Fruit fly (Drosophila melanogaster) whole organism, pupa: ENCODE data around the gene CG9967.

Experiments
- CG10348 ChIP-seq: fragments of 200-800 bp; sonication (Bioruptor generic); IDR thresholded peaks from 2 replicates; pipeline ENCODE4 v1.3.6; 2022; ENCODE audit warnings: missing biosample characterization, missing genetic modification characterization
- CG12605 ChIP-seq: fragments of 200-800 bp; sonication (Bioruptor generic); IDR thresholded peaks from 2 replicates; pipeline ENCODE4 v1.3.6; 2022; ENCODE audit warnings: missing biosample characterization, missing genetic modification characterization
- CG13204 ChIP-seq: fragments of 200-800 bp; sonication (Bioruptor generic); optimal IDR thresholded peaks from 2 replicates; lab custom pipeline; 2018; ENCODE audit warnings: missing biosample characterization, mild to moderate bottlenecking, missing genetic modification characterization, moderate library complexity
- CG14655 ChIP-seq: fragments of 200-800 bp; sonication (Bioruptor generic); optimal IDR thresholded peaks from 3 replicates; lab custom pipeline; 2017; ENCODE audit warnings: mild to moderate bottlenecking, missing biosample characterization, missing genetic modification reagents, missing genetic modification characterization
- CG15710 ChIP-seq: fragments of 200-800 bp; sonication (Bioruptor generic); optimal IDR thresholded peaks from 2 replicates; lab custom pipeline; 2018; ENCODE audit warnings: missing biosample characterization, mild to moderate bottlenecking, missing genetic modification characterization, moderate library complexity
- CG17806 ChIP-seq: fragments of 200-800 bp; sonication (Bioruptor generic); optimal IDR thresholded peaks from 2 replicates; lab custom pipeline; 2018; ENCODE audit warnings: missing biosample characterization, mild to moderate bottlenecking, missing genetic modification characterization, moderate library complexity
- CG32121 ChIP-seq: fragments of 200-800 bp; sonication (Bioruptor generic); IDR thresholded peaks from 2 replicates; pipeline ENCODE4 v1.3.6; 2022; ENCODE audit warnings: missing biosample characterization, missing genetic modification characterization
- CG34367 ChIP-seq: fragments of 200-800 bp; sonication (Bioruptor generic); optimal IDR thresholded peaks from 2 replicates; lab custom pipeline; 2018; ENCODE audit warnings: missing biosample characterization, mild to moderate bottlenecking, missing genetic modification characterization
- CG4496 ChIP-seq: fragments of 200-800 bp; sonication (Bioruptor generic); IDR thresholded peaks from 3 replicates; pipeline ENCODE4 v1.3.6; 2022; ENCODE audit warnings: missing biosample characterization, missing genetic modification characterization
- CG8159 ChIP-seq: fragments of 200-800 bp; sonication (Bioruptor generic); optimal IDR thresholded peaks from 3 replicates; lab custom pipeline; 2018; ENCODE audit warnings: missing biosample characterization, mild to moderate bottlenecking, missing genetic modification characterization, moderate library complexity
- CG8301 ChIP-seq: fragments of 200-800 bp; sonication (Bioruptor generic); optimal IDR thresholded peaks from 2 replicates; lab custom pipeline; 2018; ENCODE audit warnings: missing biosample characterization, mild to moderate bottlenecking, missing genetic modification characterization
- CG9948 ChIP-seq: fragments of 200-800 bp; sonication (Bioruptor generic); optimal IDR thresholded peaks from 2 replicates; lab custom pipeline; 2018; ENCODE audit warnings: missing biosample characterization, mild to moderate bottlenecking, missing genetic modification characterization, moderate library complexity
- D1 ChIP-seq: fragments of 200-800 bp; sonication (Bioruptor generic); optimal IDR thresholded peaks from 2 replicates; lab custom pipeline; 2018; ENCODE audit warnings: missing biosample characterization, mild to moderate bottlenecking, missing genetic modification characterization, moderate library complexity
- EcR ChIP-seq: fragments of 200-800 bp; sonication (Bioruptor generic); optimal IDR thresholded peaks from 3 replicates; lab custom pipeline; 2019; ENCODE audit warnings: missing biosample characterization, missing genetic modification characterization, mild to moderate bottlenecking, moderate library complexity, missing genetic modification reagents
- Ets98B ChIP-seq: fragments of 200-800 bp; sonication (Bioruptor generic); IDR thresholded peaks from 2 replicates; pipeline ENCODE4 v1.3.6; 2022; ENCODE audit warnings: missing biosample characterization, missing genetic modification characterization
- Pif1A ChIP-seq: fragments of 200-800 bp; sonication (Bioruptor generic); optimal IDR thresholded peaks from 3 replicates; lab custom pipeline; 2016; ENCODE audit warnings: missing biosample characterization, missing genetic modification characterization
- Pif1B ChIP-seq: fragments of 200-800 bp; sonication (Bioruptor generic); optimal IDR thresholded peaks from 3 replicates; lab custom pipeline; 2016; ENCODE audit warnings: missing biosample characterization, missing genetic modification characterization
- Snoo ChIP-seq: fragments of 200-800 bp; sonication (Bioruptor generic); optimal IDR thresholded peaks from 3 replicates; lab custom pipeline; 2017; ENCODE audit warnings: missing biosample characterization, mild to moderate bottlenecking, missing genetic modification characterization, inconsistent platforms
- fd96Ca ChIP-seq: fragments of 200-800 bp; sonication (Bioruptor generic); IDR thresholded peaks from 3 replicates; pipeline ENCODE4 v1.3.6; 2022; ENCODE audit warnings: missing biosample characterization, missing genetic modification characterization
- gl ChIP-seq: fragments of 200-800 bp; sonication (Bioruptor generic); optimal IDR thresholded peaks from 2 replicates; lab custom pipeline; 2018; ENCODE audit warnings: missing biosample characterization, mild to moderate bottlenecking, missing genetic modification characterization
- rn ChIP-seq: fragments of 200-800 bp; sonication (Bioruptor generic); IDR thresholded peaks from 2 replicates; pipeline ENCODE4 v1.3.6; 2022; ENCODE audit warnings: missing biosample characterization, missing genetic modification characterization

CG9967 gene

DNA sequence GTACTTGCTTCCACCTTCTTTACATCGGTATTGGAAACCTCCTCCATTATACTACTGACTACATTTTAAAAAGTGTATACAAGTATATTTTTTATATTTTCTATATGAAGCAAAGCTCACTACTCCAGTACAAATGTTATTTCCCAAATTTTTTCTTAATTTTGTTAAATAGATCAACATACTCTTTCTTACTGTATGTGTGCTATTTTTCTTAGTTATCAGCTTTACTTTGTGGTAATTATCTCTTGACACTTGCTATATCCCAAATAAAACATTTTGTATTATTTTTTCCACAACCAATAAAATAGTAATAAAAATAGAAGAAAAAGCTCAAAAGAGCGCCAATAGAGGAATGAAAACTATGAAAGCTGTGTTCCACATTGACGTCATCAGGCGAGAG lies 33.4 kb upstream of the CG9967 start, which contains the start of gene CG43750:
CG43750 (minus strand) TSS at position 101 of the 400 bp plus-strand sequence.
- TF ChIP-seq CG32121 (GFP tag; lab: Robert Waterston, UW) (no peak), CG8301 (tag; lab: Kevin White, UChicago) (no peak), fd96Ca (GFP tag; lab: Robert Waterston, UW) (no peak), EcR (GFP tag; lab: Kevin White, UChicago) (no peak), gl (tag; lab: Kevin White, UChicago) (no peak), CG12605 (GFP tag; lab: Robert Waterston, UW) (no peak), CG34367 (tag; lab: Kevin White, UChicago) (no peak), CG9948 (tag; lab: Kevin White, UChicago) (no peak), CG10348 (GFP tag; lab: Robert Waterston, UW) (no peak), CG4496 (GFP tag; lab: Robert Waterston, UW) (no peak), Pif1B (GFP tag; lab: Kevin White, UChicago) (no peak), CG8159 (tag; lab: Kevin White, UChicago) (no peak), D1 (tag; lab: Kevin White, UChicago) (no peak), CG17806 (tag; lab: Kevin White, UChicago) (no peak), CG13204 (GFP tag; lab: Kevin White, UChicago) (no peak), Pif1A (GFP tag; lab: Kevin White, UChicago) (no peak), Snoo (tag; lab: Kevin White, UChicago) (no peak)

DNA sequence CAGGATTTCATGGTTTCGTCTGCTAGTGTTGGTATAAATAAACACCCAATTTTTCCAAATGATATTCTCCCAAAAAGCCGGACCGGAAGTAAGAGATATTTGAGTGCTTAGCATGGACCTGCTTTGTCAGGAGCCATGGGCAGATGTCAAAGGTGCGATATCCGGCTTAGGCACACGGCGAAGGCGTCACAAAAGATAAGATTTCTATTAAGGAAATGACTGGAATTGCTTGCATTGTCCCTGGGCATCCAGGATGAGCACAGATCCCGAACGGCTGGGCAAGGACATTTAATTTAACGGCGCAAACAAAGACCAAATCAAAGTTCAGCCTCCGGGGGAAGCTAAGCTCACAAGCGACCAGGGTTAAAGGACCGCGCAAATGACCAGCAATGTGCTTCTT lies 28.5 kb upstream of the CG9967 start, which contains the start of gene CG3557:
CG3557 (minus strand) TSS at position 101 of the 400 bp plus-strand sequence.
- TF ChIP-seq CG34367 (tag; lab: Kevin White, UChicago) (no peak), CG32121 (GFP tag; lab: Robert Waterston, UW) (no peak), D1 (tag; lab: Kevin White, UChicago) (no peak), CG17806 (tag; lab: Kevin White, UChicago) (no peak), EcR (GFP tag; lab: Kevin White, UChicago) (no peak), Pif1A (GFP tag; lab: Kevin White, UChicago) (no peak), Ets98B (no peak), fd96Ca (GFP tag; lab: Robert Waterston, UW) (no peak), CG14655 (GFP tag; lab: Kevin White, UChicago) (no peak), CG4496 (GFP tag; lab: Robert Waterston, UW) (no peak), CG15710 (tag; lab: Kevin White, UChicago) (no peak), CG8301 (tag; lab: Kevin White, UChicago) (no peak), CG9948 (tag; lab: Kevin White, UChicago) (no peak), Snoo (tag; lab: Kevin White, UChicago) (no peak), CG10348 (GFP tag; lab: Robert Waterston, UW) (no peak), CG8159 (tag; lab: Kevin White, UChicago) (no peak), gl (tag; lab: Kevin White, UChicago) (no peak), CG12605 (GFP tag; lab: Robert Waterston, UW) (no peak), Pif1B (GFP tag; lab: Kevin White, UChicago) (no peak), rn (no peak)
- TF ChIP-seq, all 21 proteins: peak for 0

DNA sequence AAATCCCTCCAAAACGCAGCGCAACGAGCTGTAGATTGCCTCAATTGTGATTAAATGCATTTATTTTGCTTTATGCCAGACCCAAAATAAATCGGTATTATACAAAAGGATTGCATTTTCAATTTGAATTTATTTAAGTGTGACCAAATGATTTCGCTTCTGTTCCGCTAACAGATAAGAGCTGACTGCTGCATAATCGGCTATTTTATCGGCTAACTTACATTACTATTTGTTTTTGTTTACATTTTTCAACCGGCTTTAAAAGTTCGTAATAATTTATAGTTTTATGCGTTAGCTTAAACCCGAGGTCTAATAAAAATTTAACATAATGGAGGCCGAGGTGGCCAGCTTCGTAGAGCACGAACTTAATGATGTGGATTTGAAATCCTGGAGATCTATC lies 25.8 kb upstream of the CG9967 start, which contains the start of gene PIG-Wa:
PIG-Wa (plus strand) TSS at position 232 of the 400 bp plus-strand sequence.
- no peak for TF ChIP-seq CG8159 (tag; lab: Kevin White, UChicago)
- no peak for TF ChIP-seq CG17806 (tag; lab: Kevin White, UChicago)
- no peak for TF ChIP-seq CG34367 (tag; lab: Kevin White, UChicago)

DNA sequence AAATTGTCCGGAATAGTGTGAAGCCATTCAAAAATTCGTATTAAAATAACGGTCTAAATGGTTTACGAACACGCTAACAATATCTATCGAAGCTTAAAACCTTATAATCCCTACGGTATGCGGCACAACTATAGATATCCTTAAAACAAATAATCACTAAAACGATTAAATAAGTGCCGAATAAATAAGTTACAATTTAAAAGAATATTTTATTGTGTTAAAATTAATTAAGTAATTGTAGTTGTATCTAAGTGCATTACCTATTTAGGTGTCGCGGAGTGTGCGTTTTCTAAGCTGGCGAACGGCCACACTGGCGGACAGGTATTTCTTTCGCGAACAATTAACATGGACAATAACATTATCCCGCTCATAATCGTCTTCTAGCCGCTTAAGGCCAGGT lies 23.6 kb upstream of the CG9967 start, which contains the start of gene Eogt:
Eogt (plus strand) TSS at position 293 of the 400 bp plus-strand sequence.
- TF ChIP-seq CG34367 (tag; lab: Kevin White, UChicago): peak; percentile 98
- peak; percentile 98 for TF ChIP-seq CG15710 (tag; lab: Kevin White, UChicago)
- TF ChIP-seq D1 (tag; lab: Kevin White, UChicago): peak; percentile 71
- peak; percentile 93 for TF ChIP-seq fd96Ca (GFP tag; lab: Robert Waterston, UW)
- no peak for TF ChIP-seq EcR (GFP tag; lab: Kevin White, UChicago)
- peak; percentile 99 for TF ChIP-seq CG4496 (GFP tag; lab: Robert Waterston, UW)
- TF ChIP-seq CG17806 (tag; lab: Kevin White, UChicago): peak; percentile 94
- peak; percentile 93 for TF ChIP-seq CG8301 (tag; lab: Kevin White, UChicago)
- TF ChIP-seq gl (tag; lab: Kevin White, UChicago): peak; percentile 89
- peak; percentile 96 for TF ChIP-seq CG32121 (GFP tag; lab: Robert Waterston, UW)
- TF ChIP-seq Ets98B: peak; percentile 96
- TF ChIP-seq CG9948 (tag; lab: Kevin White, UChicago): peak; percentile 94
- TF ChIP-seq Pif1A (GFP tag; lab: Kevin White, UChicago): peak; percentile 86
- TF ChIP-seq CG8159 (tag; lab: Kevin White, UChicago): peak; percentile 96
- TF ChIP-seq rn: peak; percentile 96
- TF ChIP-seq Snoo (tag; lab: Kevin White, UChicago): peak; percentile 96
- TF ChIP-seq CG12605 (GFP tag; lab: Robert Waterston, UW): peak; percentile 98
- TF ChIP-seq CG13204 (GFP tag; lab: Kevin White, UChicago): no peak
- TF ChIP-seq CG10348 (GFP tag; lab: Robert Waterston, UW): peak; percentile 93
- TF ChIP-seq CG14655 (GFP tag; lab: Kevin White, UChicago): peak; percentile 94
- TF ChIP-seq Pif1B (GFP tag; lab: Kevin White, UChicago): no peak

DNA sequence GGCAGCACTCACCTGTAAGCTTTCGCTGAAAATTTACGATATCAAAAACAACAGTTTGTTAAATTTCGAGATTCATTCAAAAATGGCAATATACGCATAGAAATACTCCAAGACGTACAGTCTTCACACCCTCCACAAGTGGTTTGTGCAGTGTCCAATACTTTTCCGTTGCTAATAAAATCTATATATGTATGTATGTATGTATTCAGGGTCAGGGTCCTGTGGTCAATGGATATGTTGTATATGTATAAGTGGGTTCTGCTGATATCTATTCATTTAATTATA lies 19.2 kb upstream of the CG9967 start:
- no peak for TF ChIP-seq D1 (tag; lab: Kevin White, UChicago)
- TF ChIP-seq EcR (GFP tag; lab: Kevin White, UChicago): peak; percentile 94
- TF ChIP-seq, all 21 proteins: peak for 1
